Worm (Caenorhabditis elegans): ENCODE measurements around the gene nspc-12.

nspc-12 gene

ce11 chrX:12350207-12350606 lies 6.3 kb downstream of the nspc-12 start, which contains the start of gene F42F12.3:
Gene F42F12.3 (plus strand): TSS chrX:12350578.
- TF ChIP-seq nhr-76 (tag; optimal IDR thresholded peaks at IDR 0.05) (no peak), eor-1 (tag; optimal IDR thresholded peaks at IDR 0.05) (no peak), ZK546.5 (tag; optimal IDR thresholded peaks at IDR 0.05) (no peak), mdl-1 (tag; optimal IDR thresholded peaks at IDR 0.05) (no peak), nhr-11 (tag; optimal IDR thresholded peaks at IDR 0.05) (no peak), fkh-10 (GFP tag; optimal IDR thresholded peaks at IDR 0.05) (no peak), ama-1 (optimal IDR thresholded peaks at IDR 0.05) (no peak), ceh-9 (tag; optimal IDR thresholded peaks at IDR 0.05) (no peak), elt-2 (tag; optimal IDR thresholded peaks at IDR 0.05) (peak; percentile 15), nhr-25 (tag; optimal IDR thresholded peaks at IDR 0.05) (no peak), hmg-11 (tag; optimal IDR thresholded peaks at IDR 0.05) (no peak), ztf-4 (tag; optimal IDR thresholded peaks at IDR 0.05) (no peak), ceh-16 (tag; optimal IDR thresholded peaks at IDR 0.05) (no peak), lin-39 (tag; optimal IDR thresholded peaks at IDR 0.05) (no peak), ceh-28 (tag; optimal IDR thresholded peaks at IDR 0.05) (no peak), pha-4 (tag; optimal IDR thresholded peaks at IDR 0.05) (peak; percentile 55), nhr-12 (tag; optimal IDR thresholded peaks at IDR 0.05) (no peak), jun-1 (tag; optimal IDR thresholded peaks at IDR 0.05) (no peak), aly-2 (tag; optimal IDR thresholded peaks at IDR 0.05) (no peak), ceh-82 (tag; optimal IDR thresholded peaks at IDR 0.05) (no peak), nhr-28 (tag; optimal IDR thresholded peaks at IDR 0.05) (no peak), zag-1 (tag; optimal IDR thresholded peaks at IDR 0.05) (no peak), pqm-1 (tag; optimal IDR thresholded peaks at IDR 0.05) (peak; percentile 45), elt-3 (tag; optimal IDR thresholded peaks at IDR 0.05) (no peak), nhr-23 (tag; optimal IDR thresholded peaks at IDR 0.05) (peak; percentile 14), tbx-2 (tag; optimal IDR thresholded peaks at IDR 0.05) (no peak), fkh-2 (tag; optimal IDR thresholded peaks at IDR 0.05) (no peak), egl-5 (tag; optimal IDR thresholded peaks at IDR 0.05) (no peak), sea-2 (GFP tag; optimal IDR thresholded peaks at IDR 0.05) (no peak), lsy-12 (tag; optimal IDR thresholded peaks at IDR 0.05) (no peak), egl-27 (tag; optimal IDR thresholded peaks at IDR 0.05) (no peak), nhr-67 (tag; optimal IDR thresholded peaks at IDR 0.05) (no peak), lin-15B (tag; optimal IDR thresholded peaks at IDR 0.05) (no peak), unc-39 (tag; optimal IDR thresholded peaks at IDR 0.05) (no peak), daf-12 (tag; optimal IDR thresholded peaks at IDR 0.05) (no peak)

ce11 chrX:12348329-12348728 lies 8.2 kb downstream of the nspc-12 start, which contains the start of gene F42F12.14:
Gene F42F12.14 (plus strand): TSS chrX:12348629.
- no peak for TF ChIP-seq egl-5 (tag; optimal IDR thresholded peaks at IDR 0.05)
- TF ChIP-seq hmg-11 (tag; optimal IDR thresholded peaks at IDR 0.05) = no peak
- TF ChIP-seq ztf-11 (tag; optimal IDR thresholded peaks at IDR 0.05) = no peak
- no peak for TF ChIP-seq nhr-77 (tag; optimal IDR thresholded peaks at IDR 0.05)
- no peak for TF ChIP-seq fkh-2 (tag; optimal IDR thresholded peaks at IDR 0.05)
- no peak for TF ChIP-seq nhr-12 (tag; optimal IDR thresholded peaks at IDR 0.05)
- no peak for TF ChIP-seq nhr-28 (tag; optimal IDR thresholded peaks at IDR 0.05)
- TF ChIP-seq nhr-11 (tag; optimal IDR thresholded peaks at IDR 0.05) = no peak
- TF ChIP-seq tbx-2 (tag; optimal IDR thresholded peaks at IDR 0.05) = no peak
- no peak for TF ChIP-seq elt-1 (tag; optimal IDR thresholded peaks at IDR 0.05)
- TF ChIP-seq fkh-10 (GFP tag; optimal IDR thresholded peaks at IDR 0.05) = no peak
- TF ChIP-seq elt-2 (tag; optimal IDR thresholded peaks at IDR 0.05) = no peak
- TF ChIP-seq nhr-237 (tag; optimal IDR thresholded peaks at IDR 0.05) = no peak
- TF ChIP-seq elt-3 (tag; optimal IDR thresholded peaks at IDR 0.05) = no peak
- no peak for TF ChIP-seq ceh-16 (tag; optimal IDR thresholded peaks at IDR 0.05)
- TF ChIP-seq snpc-4 (tag; optimal IDR thresholded peaks at IDR 0.05) = no peak

ce11 chrX:12347822-12348221 lies 8.7 kb downstream of the nspc-12 start:
- peak; percentile 4 for TF ChIP-seq hmg-11 (tag; optimal IDR thresholded peaks at IDR 0.05)
- peak; percentile 36 for TF ChIP-seq nhr-43 (tag; optimal IDR thresholded peaks at IDR 0.05; ENCODE audit: poor library complexity, severe bottlenecking)
- TF ChIP-seq nfya-1 (tag; optimal IDR thresholded peaks at IDR 0.05; ENCODE audit: insufficient read depth) = peak; percentile 26
- no peak for TF ChIP-seq nhr-67 (tag; optimal IDR thresholded peaks at IDR 0.05)
- no peak for TF ChIP-seq nhr-237 (tag; optimal IDR thresholded peaks at IDR 0.05)
- TF ChIP-seq elt-2 (tag; optimal IDR thresholded peaks at IDR 0.05) = peak; percentile 49
- peak; percentile 51 for TF ChIP-seq skn-1 (tag; optimal IDR thresholded peaks at IDR 0.05)
